Worm (Caenorhabditis elegans) whole organism, L3 larva: ENCODE data around the gene immt-2.

ENCODE experiments used
- ceh-82 ChIP-seq: fragments of 150-350 bp; optimal IDR thresholded peaks from 2 replicates; lab custom pipeline; 2014; ENCODE audit warnings: missing biosample characterization, missing genetic modification characterization
- fkh-10 ChIP-seq: sonication (generic microtip); optimal IDR thresholded peaks from 2 replicates; lab custom pipeline; 2017; ENCODE audit warnings: missing biosample characterization, missing genetic modification reagents, missing genetic modification characterization
- nfya-1 ChIP-seq: sonication (generic microtip); optimal IDR thresholded peaks from 2 replicates; lab custom pipeline; 2017; ENCODE audit warnings: missing genetic modification characterization, mild to moderate bottlenecking, missing compliant biosample characterization, antibody characterized with exemption, moderate library complexity; ENCODE audit not compliant: insufficient read depth
- unc-62 ChIP-seq: fragments of 150-350 bp; sonication (generic microtip); optimal IDR thresholded peaks from 4 replicates; lab custom pipeline; 2014; ENCODE audit warnings: missing biosample characterization, missing genetic modification reagents, missing genetic modification characterization
- ztf-11 ChIP-seq: fragments of 150-350 bp; optimal IDR thresholded peaks from 2 replicates; lab custom pipeline; 2014; ENCODE audit warnings: missing biosample characterization, missing genetic modification characterization

- TF ChIP-seq nfya-1 (tag; lab: Kevin White, UChicago), result no peak
- no peak for TF ChIP-seq ceh-82 (tag; lab: Kevin White, UChicago)
- no peak for TF ChIP-seq unc-62
- TF ChIP-seq ztf-11 (tag; lab: Kevin White, UChicago), result no peak
- TF ChIP-seq fkh-10 (GFP tag; lab: Kevin White, UChicago), result no peak
Observed at ce11 chrV:16784806-16785205, 4.3 kb upstream of the immt-2 start.
